Fruit fly (Drosophila melanogaster) whole organism, embryonic: ENCODE results near the gene hbt.

Source experiments
- Adf1 ChIP-seq: fragments of 200-800 bp; sonication (Bioruptor generic); IDR thresholded peaks from 2 replicates; pipeline ENCODE4 v1.3.6; 2022; ENCODE audit warnings: missing biosample characterization, missing genetic modification characterization
- Atf3 ChIP-seq: fragments of 200-800 bp; sonication (Bioruptor generic); optimal IDR thresholded peaks from 3 replicates; lab custom pipeline; 2016; ENCODE audit warnings: missing biosample characterization, missing genetic modification characterization
- CG11696 ChIP-seq: fragments of 200-800 bp; sonication (Bioruptor generic); IDR thresholded peaks from 2 replicates; pipeline ENCODE4 v1.3.6; 2022; ENCODE audit warnings: missing biosample characterization, missing genetic modification characterization
- CG12071 ChIP-seq: fragments of 200-800 bp; sonication (Bioruptor generic); optimal IDR thresholded peaks from 3 replicates; lab custom pipeline; 2018; ENCODE audit warnings: missing biosample characterization, mild to moderate bottlenecking, missing genetic modification characterization
- CG13624 ChIP-seq: fragments of 200-800 bp; sonication (Bioruptor generic); optimal IDR thresholded peaks from 2 replicates; lab custom pipeline; 2016; ENCODE audit warnings: missing biosample characterization, missing genetic modification characterization
- CG15479 ChIP-seq: fragments of 200-800 bp; sonication (Bioruptor generic); optimal IDR thresholded peaks from 3 replicates; lab custom pipeline; 2019; ENCODE audit warnings: missing biosample characterization, mild to moderate bottlenecking, missing genetic modification characterization, moderate library complexity
- CG33213 ChIP-seq: fragments of 200-800 bp; sonication (Bioruptor generic); optimal IDR thresholded peaks from 3 replicates; lab custom pipeline; 2016; ENCODE audit warnings: missing biosample characterization, missing genetic modification characterization
- CG43689 ChIP-seq: fragments of 200-800 bp; sonication (Bioruptor generic); IDR thresholded peaks from 2 replicates; pipeline ENCODE4 v1.3.6; 2022; ENCODE audit warnings: missing biosample characterization, missing genetic modification characterization
- CG6175 ChIP-seq: fragments of 200-800 bp; sonication (Bioruptor generic); IDR thresholded peaks from 3 replicates; pipeline ENCODE4 v1.3.6; 2022; ENCODE audit warnings: missing biosample characterization, missing genetic modification characterization
- CG8290 ChIP-seq, 3 experiments: fragments of 200-800 bp; sonication (Bioruptor generic); optimal IDR thresholded peaks; 2 replicates each; lab custom pipeline; 2016 to 2019; ENCODE audit warnings: missing biosample characterization in 3 of 3, missing genetic modification characterization in 3 of 3, mild to moderate bottlenecking in 2 of 3, moderate library complexity in 1 of 3
- CG9215 ChIP-seq: fragments of 200-800 bp; sonication (Bioruptor generic); IDR thresholded peaks from 2 replicates; pipeline ENCODE4 v1.3.6; 2022; ENCODE audit warnings: missing biosample characterization, missing genetic modification characterization
- CG9797 ChIP-seq: fragments of 200-800 bp; sonication (Bioruptor generic); optimal IDR thresholded peaks from 3 replicates; lab custom pipeline; 2018; ENCODE audit warnings: missing biosample characterization, mild to moderate bottlenecking, missing genetic modification characterization
- CHES-1-like ChIP-seq: fragments of 200-800 bp; sonication (Bioruptor generic); optimal IDR thresholded peaks from 2 replicates; lab custom pipeline; 2016; ENCODE audit warnings: missing biosample characterization, missing genetic modification characterization
- CkIIα-i1 ChIP-seq: fragments of 200-800 bp; sonication (Bioruptor generic); IDR thresholded peaks from 2 replicates; pipeline ENCODE4 v1.3.6; 2022; ENCODE audit warnings: missing biosample characterization, missing genetic modification characterization
- Dll ChIP-seq: fragments of 200-800 bp; sonication (Bioruptor generic); IDR thresholded peaks from 4 replicates; pipeline ENCODE4 v1.3.6; 2022; ENCODE audit warnings: missing biosample characterization, missing genetic modification characterization; ENCODE audit not compliant: partially characterized antibody
- Dp ChIP-seq: fragments of 200-800 bp; sonication (Bioruptor generic); optimal IDR thresholded peaks from 2 replicates; lab custom pipeline; 2018; ENCODE audit warnings: missing biosample characterization, mild to moderate bottlenecking, missing genetic modification characterization, moderate library complexity
- Eip74EF ChIP-seq, 2 experiments: fragments of 200-800 bp in 1 of 2; fragments of >200 bp in 1 of 2; sonication (Bioruptor generic) in 1 of 2; optimal IDR thresholded peaks; 2 replicates each; lab custom pipeline; 2017 to 2019; ENCODE audit warnings: missing biosample characterization in 2 of 2, missing genetic modification characterization in 2 of 2, mild to moderate bottlenecking in 1 of 2, moderate library complexity in 1 of 2
- HLH3B ChIP-seq: fragments of 200-800 bp; sonication (Bioruptor generic); IDR thresholded peaks from 2 replicates; pipeline ENCODE4 v1.3.6; 2022; ENCODE audit warnings: missing biosample characterization, missing genetic modification characterization
- HmgZ ChIP-seq: fragments of 200-800 bp; sonication (Bioruptor generic); optimal IDR thresholded peaks from 2 replicates; lab custom pipeline; 2018; ENCODE audit warnings: missing biosample characterization, mild to moderate bottlenecking, missing genetic modification characterization
- Meics ChIP-seq: fragments of 200-800 bp; sonication (Bioruptor generic); optimal IDR thresholded peaks from 2 replicates; lab custom pipeline; 2017; ENCODE audit warnings: missing biosample characterization, mild to moderate bottlenecking, missing genetic modification characterization
- Opbp ChIP-seq: fragments of 200-800 bp; sonication (Bioruptor generic); IDR thresholded peaks from 3 replicates; pipeline ENCODE4 v1.3.6; 2022; ENCODE audit warnings: missing biosample characterization, missing genetic modification characterization; ENCODE audit not compliant: partially characterized antibody
- Poxn ChIP-seq: fragments of 200-800 bp; sonication (Bioruptor generic); IDR thresholded peaks from 2 replicates; pipeline ENCODE4 v1.3.6; 2022; ENCODE audit warnings: missing biosample characterization, missing genetic modification characterization
- Scr ChIP-seq: fragments of 200-800 bp; sonication (Bioruptor generic); IDR thresholded peaks from 2 replicates; pipeline ENCODE4 v1.3.6; 2022; ENCODE audit warnings: missing biosample characterization, missing genetic modification characterization; ENCODE audit not compliant: partially characterized antibody
- abd-A ChIP-seq: fragments of 200-800 bp; sonication (Bioruptor generic); optimal IDR thresholded peaks from 3 replicates; lab custom pipeline; 2019; ENCODE audit warnings: missing biosample characterization, mild to moderate bottlenecking, missing genetic modification characterization, moderate library complexity
- btn ChIP-seq: fragments of 200-800 bp; sonication (Bioruptor generic); optimal IDR thresholded peaks from 2 replicates; lab custom pipeline; 2016; ENCODE audit warnings: missing biosample characterization, missing genetic modification characterization
- caup ChIP-seq: fragments of 200-800 bp; sonication (Bioruptor generic); optimal IDR thresholded peaks from 3 replicates; lab custom pipeline; 2017; ENCODE audit warnings: missing biosample characterization, mild to moderate bottlenecking, missing genetic modification characterization, moderate library complexity; ENCODE audit not compliant: severe bottlenecking
- ftz-f1 ChIP-seq: fragments of 200-800 bp; sonication (Bioruptor generic); optimal IDR thresholded peaks from 2 replicates; lab custom pipeline; 2016; ENCODE audit warnings: missing biosample characterization, missing genetic modification characterization
- grn ChIP-seq: fragments of 200-800 bp; sonication (Bioruptor generic); optimal IDR thresholded peaks from 3 replicates; lab custom pipeline; 2017; ENCODE audit warnings: missing biosample characterization, missing genetic modification characterization
- hkb ChIP-seq, 2 experiments: fragments of 200-800 bp in 1 of 2; fragments of >200 bp in 1 of 2; sonication (Bioruptor generic) in 1 of 2; IDR thresholded peaks in 1 of 2; optimal IDR thresholded peaks in 1 of 2; 2 replicates each; pipeline versions ENCODE4 v1.3.6 to Lab custom; 2017 to 2022; ENCODE audit warnings: missing biosample characterization in 1 of 2, missing genetic modification characterization in 1 of 2
- kay ChIP-seq: fragments of 200-800 bp; sonication (Bioruptor generic); optimal IDR thresholded peaks from 2 replicates; lab custom pipeline; 2016; ENCODE audit warnings: missing biosample characterization, missing genetic modification characterization
- knrl ChIP-seq: fragments of 200-800 bp; sonication (Bioruptor generic); IDR thresholded peaks from 3 replicates; pipeline ENCODE4 v1.3.6; 2022; ENCODE audit warnings: missing biosample characterization, missing genetic modification characterization; ENCODE audit not compliant: partially characterized antibody
- mam ChIP-seq: fragments of 200-800 bp; sonication (Bioruptor generic); optimal IDR thresholded peaks from 3 replicates; lab custom pipeline; 2016; ENCODE audit warnings: missing biosample characterization, missing genetic modification characterization
- nau ChIP-seq: fragments of 200-800 bp; sonication (Bioruptor generic); optimal IDR thresholded peaks from 3 replicates; lab custom pipeline; 2017; ENCODE audit warnings: missing biosample characterization, mild to moderate bottlenecking, missing genetic modification characterization, missing genetic modification reagents
- oc ChIP-seq: fragments of 200-800 bp; sonication (Bioruptor generic); optimal IDR thresholded peaks from 2 replicates; lab custom pipeline; 2018; ENCODE audit warnings: missing biosample characterization, mild to moderate bottlenecking, missing genetic modification characterization, moderate library complexity
- slbo ChIP-seq: fragments of 200-800 bp; sonication (Bioruptor generic); IDR thresholded peaks from 2 replicates; pipeline ENCODE4 v1.3.6; 2022; ENCODE audit warnings: missing biosample characterization, missing genetic modification characterization
- slp2 ChIP-seq: fragments of 200-800 bp; sonication (Bioruptor generic); optimal IDR thresholded peaks from 2 replicates; lab custom pipeline; 2016; ENCODE audit warnings: missing biosample characterization, missing genetic modification characterization
- stwl ChIP-seq: fragments of 200-800 bp; sonication (Bioruptor generic); optimal IDR thresholded peaks from 3 replicates; lab custom pipeline; 2018; ENCODE audit warnings: missing biosample characterization, mild to moderate bottlenecking, missing genetic modification characterization, moderate library complexity
- zen ChIP-seq: fragments of 200-800 bp; sonication (Bioruptor generic); optimal IDR thresholded peaks from 3 replicates; lab custom pipeline; 2018; ENCODE audit warnings: missing biosample characterization, mild to moderate bottlenecking, missing genetic modification characterization, moderate library complexity

Gene hbt

dm6 chr2L:13295978-13296702 is 34.8 kb downstream of the hbt start (continued):
- TF ChIP-seq CG9797 (GFP tag; lab: Kevin White, UChicago) (peak; percentile 27), Atf3 (GFP tag; lab: Kevin White, UChicago) (peak; percentile 8), CG43689 (no peak), CG6175 (GFP tag; lab: Robert Waterston, UW) (no peak), HmgZ (peak; percentile 79), Poxn (GFP tag; lab: Robert Waterston, UW) (no peak), zen (peak; percentile 43), slbo (no peak), CG15479 (peak; percentile 39), HLH3B (GFP tag; lab: Robert Waterston, UW) (no peak), CHES-1-like (GFP tag; lab: Kevin White, UChicago) (peak; percentile 57), btn (GFP tag; lab: Kevin White, UChicago) (no peak), CG13624 (GFP tag; lab: Kevin White, UChicago) (peak; percentile 82), hkb (optimal IDR thresholded peaks at IDR 0.05; lab: Kevin White, UChicago) (peak; percentile 40), hkb (GFP tag; IDR thresholded peaks at IDR 0.05; lab: Robert Waterston, UW) (no peak), CG8290 (GFP tag; optimal IDR thresholded peaks at IDR 0.05; lab: Kevin White, UChicago) (peak; percentile 13), CG8290 (tag; optimal IDR thresholded peaks at IDR 0.05; lab: Kevin White, UChicago) (no peak), caup (GFP tag; lab: Kevin White, UChicago) (no peak), CG11696 (no peak), Meics (no peak), ftz-f1 (GFP tag; lab: Kevin White, UChicago) (peak; percentile 12), CG33213 (GFP tag; lab: Kevin White, UChicago) (peak; percentile 1), slp2 (GFP tag; lab: Kevin White, UChicago) (no peak), stwl (tag; lab: Kevin White, UChicago) (peak; percentile 88), CkIIα-i1 (GFP tag; lab: Robert Waterston, UW) (no peak), Scr (GFP tag; lab: Robert Waterston, UW) (peak; percentile 40; the same call in 1 of the 2 replicates), mam (GFP tag; lab: Kevin White, UChicago) (peak; percentile 7), CG12071 (GFP tag; lab: Kevin White, UChicago) (no peak), grn (GFP tag; lab: Kevin White, UChicago) (no peak), oc (tag; lab: Kevin White, UChicago) (no peak), abd-A (peak; percentile 79), Adf1 (GFP tag; lab: Robert Waterston, UW) (peak; percentile 65), nau (GFP tag; lab: Kevin White, UChicago) (peak; percentile 4), CG9215 (GFP tag; lab: Robert Waterston, UW) (no peak), kay (peak; percentile 21), Dll (GFP tag; lab: Robert Waterston, UW) (peak; percentile 39; the same call in 1 of the 4 replicates), Dp (GFP tag; lab: Kevin White, UChicago) (peak; percentile 98), Opbp (GFP tag; lab: Robert Waterston, UW) (peak; percentile 72), Eip74EF (GFP tag; optimal IDR thresholded peaks at IDR 0.05; lab: Kevin White, UChicago) (no peak), knrl (GFP tag; lab: Robert Waterston, UW) (peak; percentile 55; the same call in 2 of the 3 replicates)
